In genomic region chrX:6985182-6985851, dm6 we compare ENCODE assay signal across 6 fruit fly cellular contexts.
A peak's percentile ranks its signal among the peaks of the same experiment; 100 is the strongest.
TF ChIP-seq lines count a peak whose summit lies in the region.

No protein-coding gene starts in this region.

- no peak for TF ChIP-seq CTCF in whole organism, embryonic (GFP tag; optimal IDR thresholded peaks at IDR 0.05; lab: Kevin White, UChicago)

TF ChIP-seq in whole organism, 6 proteins besides CTCF, POLR2A, EP300 and RAD21:
- TF ChIP-seq pan (optimal IDR thresholded peaks at IDR 0.05; lab: Kevin White, UChicago): peak; percentile 92
- no peak for TF ChIP-seq Dll (optimal IDR thresholded peaks at IDR 0.05; lab: Kevin White, UChicago)
- peak; percentile 34 to 81 for TF ChIP-seq EcR (GFP tag; optimal IDR thresholded peaks at IDR 0.05; lab: Kevin White, UChicago)
- TF ChIP-seq CG8478 (optimal IDR thresholded peaks at IDR 0.05; lab: Kevin White, UChicago): no peak
- no peak for TF ChIP-seq psq (optimal IDR thresholded peaks at IDR 0.05; lab: Kevin White, UChicago)
- no peak for TF ChIP-seq usp (GFP tag; optimal IDR thresholded peaks at IDR 0.05; lab: Kevin White, UChicago)

TF ChIP-seq in whole organism, adult, 20 proteins besides CTCF, POLR2A, EP300 and RAD21 (continues in another document):
- peak; percentile 54 for TF ChIP-seq CG14711 (tag; optimal IDR thresholded peaks at IDR 0.05; lab: Kevin White, UChicago)
- peak; percentile 28 for TF ChIP-seq CG7101 (tag; optimal IDR thresholded peaks at IDR 0.05; lab: Kevin White, UChicago)
- TF ChIP-seq ovo (GFP tag; optimal IDR thresholded peaks at IDR 0.05; lab: Kevin White, UChicago): no peak
- no peak for TF ChIP-seq cnc (optimal IDR thresholded peaks at IDR 0.05; lab: Kevin White, UChicago)
- TF ChIP-seq CG33017 (tag; optimal IDR thresholded peaks at IDR 0.05; lab: Kevin White, UChicago): no peak
- no peak for TF ChIP-seq CG7045 (GFP tag; optimal IDR thresholded peaks at IDR 0.05; lab: Kevin White, UChicago)
- TF ChIP-seq Clk (GFP tag; optimal IDR thresholded peaks at IDR 0.05; lab: Kevin White, UChicago): no peak
- no peak for TF ChIP-seq CG1620 (GFP tag; optimal IDR thresholded peaks at IDR 0.05; lab: Kevin White, UChicago)
- no peak for TF ChIP-seq CG11617 (GFP tag; optimal IDR thresholded peaks at IDR 0.05; lab: Kevin White, UChicago)
- peak; percentile 13 for TF ChIP-seq Crg-1 (GFP tag; optimal IDR thresholded peaks at IDR 0.05; lab: Kevin White, UChicago)
- no peak for TF ChIP-seq cic (GFP tag; optimal IDR thresholded peaks at IDR 0.05; lab: Kevin White, UChicago)
- TF ChIP-seq pad (GFP tag; optimal IDR thresholded peaks at IDR 0.05; lab: Kevin White, UChicago): peak; percentile 29
- no peak for TF ChIP-seq CG5204 (GFP tag; optimal IDR thresholded peaks at IDR 0.05; lab: Kevin White, UChicago)
- TF ChIP-seq Mnt (GFP tag; optimal IDR thresholded peaks at IDR 0.05; lab: Kevin White, UChicago): no peak
- peak; percentile 90 for TF ChIP-seq bab1 (GFP tag; optimal IDR thresholded peaks at IDR 0.05; lab: Kevin White, UChicago)
- TF ChIP-seq tj (GFP tag; optimal IDR thresholded peaks at IDR 0.05; lab: Kevin White, UChicago): peak; percentile 81
- TF ChIP-seq Hr96 (GFP tag; optimal IDR thresholded peaks at IDR 0.05; lab: Kevin White, UChicago): no peak
- no peak for TF ChIP-seq CG12768 (GFP tag; optimal IDR thresholded peaks at IDR 0.05; lab: Kevin White, UChicago)

TF ChIP-seq in whole organism, embryonic, 481 proteins besides CTCF, POLR2A, EP300 and RAD21 (continues in another document):
- TF ChIP-seq zen2 (GFP tag; IDR thresholded peaks at IDR 0.05; lab: Robert Waterston, UW; ENCODE audit: partially characterized antibody) (no peak), sima (GFP tag; optimal IDR thresholded peaks at IDR 0.05; lab: Kevin White, UChicago) (no peak), corto (GFP tag; optimal IDR thresholded peaks at IDR 0.05; lab: Kevin White, UChicago) (peak; percentile 83), CG8388 (GFP tag; optimal IDR thresholded peaks at IDR 0.05; lab: Kevin White, UChicago) (peak; percentile 86), ara (GFP tag; IDR thresholded peaks at IDR 0.05; lab: Robert Waterston, UW) (peak; percentile 92), CG11398 (GFP tag; optimal IDR thresholded peaks at IDR 0.05; lab: Kevin White, UChicago) (peak; percentile 74), vvl (GFP tag; IDR thresholded peaks at IDR 0.05; lab: Robert Waterston, UW) (peak; percentile 86), CG6689 (GFP tag; IDR thresholded peaks at IDR 0.05; lab: Robert Waterston, UW) (peak; percentile 77), Dad (GFP tag; optimal IDR thresholded peaks at IDR 0.05; lab: Kevin White, UChicago) (peak; percentile 40), fd64A (GFP tag; optimal IDR thresholded peaks at IDR 0.05; lab: Kevin White, UChicago) (peak; percentile 54), CG11695 (GFP tag; IDR thresholded peaks at IDR 0.05; lab: Robert Waterston, UW) (peak; percentile 48; the same call in 1 of the 3 replicates), croc (GFP tag; conservative IDR thresholded peaks at IDR 0.05; lab: Robert Waterston, UW) (peak; percentile 83), prd (optimal IDR thresholded peaks at IDR 0.05; lab: Kevin White, UChicago) (no peak), prd (GFP tag; IDR thresholded peaks at IDR 0.05; lab: Robert Waterston, UW) (peak; percentile 81), CG1792 (GFP tag; optimal IDR thresholded peaks at IDR 0.05; lab: Kevin White, UChicago) (peak; percentile 54), usp (GFP tag; optimal IDR thresholded peaks at IDR 0.05; lab: Kevin White, UChicago) (no peak), CG2120 (GFP tag; optimal IDR thresholded peaks at IDR 0.05; lab: Kevin White, UChicago) (peak; percentile 76)

TF ChIP-seq in whole organism, prepupa, 60 proteins besides CTCF, POLR2A, EP300 and RAD21 (continues in another document):
- TF ChIP-seq vri (GFP tag; optimal IDR thresholded peaks at IDR 0.05; lab: Kevin White, UChicago) (peak; percentile 96), Hr39 (GFP tag; optimal IDR thresholded peaks at IDR 0.05; lab: Kevin White, UChicago) (peak; percentile 93), CG8319 (GFP tag; optimal IDR thresholded peaks at IDR 0.05; lab: Kevin White, UChicago) (peak; percentile 69), CG8119 (GFP tag; IDR thresholded peaks at IDR 0.05; lab: Robert Waterston, UW) (peak; percentile 83), Sox15 (GFP tag; optimal IDR thresholded peaks at IDR 0.05; lab: Kevin White, UChicago) (peak; percentile 75), Eip78C (GFP tag; lab: Kevin White, UChicago) (peak; percentile 98), Met (GFP tag; optimal IDR thresholded peaks at IDR 0.05; lab: Kevin White, UChicago) (peak; percentile 96), CG8632 (GFP tag; optimal IDR thresholded peaks at IDR 0.05; lab: Kevin White, UChicago) (peak; percentile 87), CG6792 (GFP tag; optimal IDR thresholded peaks at IDR 0.05; lab: Kevin White, UChicago) (peak; percentile 92), fkh (GFP tag; optimal IDR thresholded peaks at IDR 0.05; lab: Kevin White, UChicago) (peak; percentile 49), CG9139 (GFP tag; optimal IDR thresholded peaks at IDR 0.05; lab: Kevin White, UChicago) (peak; percentile 68), Sox14 (GFP tag; optimal IDR thresholded peaks at IDR 0.05; lab: Kevin White, UChicago) (peak; percentile 95), Lpt (GFP tag; optimal IDR thresholded peaks at IDR 0.05; lab: Kevin White, UChicago) (peak; percentile 83), CG6854 (GFP tag; optimal IDR thresholded peaks at IDR 0.05; lab: Kevin White, UChicago) (peak; percentile 76), dac (GFP tag; optimal IDR thresholded peaks at IDR 0.05; lab: Kevin White, UChicago) (peak; percentile 55), cyc (GFP tag; optimal IDR thresholded peaks at IDR 0.05; lab: Kevin White, UChicago) (peak; percentile 93), CG11902 (GFP tag; optimal IDR thresholded peaks at IDR 0.05; lab: Kevin White, UChicago) (peak; percentile 77), CG6808 (GFP tag; optimal IDR thresholded peaks at IDR 0.05; lab: Kevin White, UChicago) (peak; percentile 78)

TF ChIP-seq in whole organism, pupa, 21 proteins besides CTCF, POLR2A, EP300 and RAD21 (continues in another document):
- TF ChIP-seq CG4496 (GFP tag; IDR thresholded peaks at IDR 0.05; lab: Robert Waterston, UW): peak; percentile 80; the same call in 2 of the 3 replicates
- peak; percentile 54 for TF ChIP-seq CG32121 (GFP tag; IDR thresholded peaks at IDR 0.05; lab: Robert Waterston, UW)
- TF ChIP-seq CG12605 (GFP tag; IDR thresholded peaks at IDR 0.05; lab: Robert Waterston, UW): no peak; the same call in none of the 2 replicates
- no peak for TF ChIP-seq CG10348 (GFP tag; IDR thresholded peaks at IDR 0.05; lab: Robert Waterston, UW)
- peak; percentile 93 for TF ChIP-seq Pif1B (GFP tag; optimal IDR thresholded peaks at IDR 0.05; lab: Kevin White, UChicago)
- TF ChIP-seq Snoo (tag; optimal IDR thresholded peaks at IDR 0.05; lab: Kevin White, UChicago): peak; percentile 90
- peak; percentile 84 for TF ChIP-seq CG17806 (tag; optimal IDR thresholded peaks at IDR 0.05; lab: Kevin White, UChicago)
- peak; percentile 56 for TF ChIP-seq rn (GFP tag; IDR thresholded peaks at IDR 0.05; lab: Robert Waterston, UW)
- TF ChIP-seq Pif1A (GFP tag; optimal IDR thresholded peaks at IDR 0.05; lab: Kevin White, UChicago): peak; percentile 89
- peak; percentile 49 for TF ChIP-seq CG13204 (GFP tag; optimal IDR thresholded peaks at IDR 0.05; lab: Kevin White, UChicago)
- peak; percentile 87 for TF ChIP-seq CG9948 (tag; optimal IDR thresholded peaks at IDR 0.05; lab: Kevin White, UChicago)
- peak; percentile 98 for TF ChIP-seq EcR (GFP tag; optimal IDR thresholded peaks at IDR 0.05; lab: Kevin White, UChicago)
- TF ChIP-seq D1 (tag; optimal IDR thresholded peaks at IDR 0.05; lab: Kevin White, UChicago): peak; percentile 54
- TF ChIP-seq Ets98B (GFP tag; IDR thresholded peaks at IDR 0.05; lab: Robert Waterston, UW): peak; percentile 64
- peak; percentile 60; the same call in 2 of the 3 replicates for TF ChIP-seq fd96Ca (GFP tag; IDR thresholded peaks at IDR 0.05; lab: Robert Waterston, UW)
- peak; percentile 53 for TF ChIP-seq gl (tag; optimal IDR thresholded peaks at IDR 0.05; lab: Kevin White, UChicago)
- peak; percentile 87 for TF ChIP-seq CG34367 (tag; optimal IDR thresholded peaks at IDR 0.05; lab: Kevin White, UChicago)
- TF ChIP-seq CG15710 (tag; optimal IDR thresholded peaks at IDR 0.05; lab: Kevin White, UChicago): peak; percentile 88
- peak; percentile 90 for TF ChIP-seq CG14655 (GFP tag; optimal IDR thresholded peaks at IDR 0.05; lab: Kevin White, UChicago)

TF ChIP-seq in whole organism, wandering third instar larva, 38 proteins besides CTCF, POLR2A, EP300 and RAD21 (continues in another document):
- TF ChIP-seq Jra (GFP tag; optimal IDR thresholded peaks at IDR 0.05; lab: Kevin White, UChicago): peak; percentile 92
- no peak for TF ChIP-seq usp (GFP tag; optimal IDR thresholded peaks at IDR 0.05; lab: Kevin White, UChicago)
- TF ChIP-seq fru (GFP tag; optimal IDR thresholded peaks at IDR 0.05; lab: Kevin White, UChicago): peak; percentile 97
- TF ChIP-seq CG9705 (GFP tag; optimal IDR thresholded peaks at IDR 0.05; lab: Kevin White, UChicago): peak; percentile 75
- peak; percentile 99 for TF ChIP-seq woc (GFP tag; optimal IDR thresholded peaks at IDR 0.05; lab: Kevin White, UChicago)
- peak; percentile 86 for TF ChIP-seq sage (GFP tag; optimal IDR thresholded peaks at IDR 0.05; lab: Kevin White, UChicago)
- TF ChIP-seq Hr78 (GFP tag; optimal IDR thresholded peaks at IDR 0.05; lab: Kevin White, UChicago): no peak
- peak; percentile 97 for TF ChIP-seq psq (GFP tag; optimal IDR thresholded peaks at IDR 0.05; lab: Kevin White, UChicago)
- peak; percentile 96 for TF ChIP-seq ey (GFP tag; optimal IDR thresholded peaks at IDR 0.05; lab: Kevin White, UChicago)
- peak; percentile 95 for TF ChIP-seq Sp1 (GFP tag; optimal IDR thresholded peaks at IDR 0.05; lab: Kevin White, UChicago)
- TF ChIP-seq dl (GFP tag; optimal IDR thresholded peaks at IDR 0.05; lab: Kevin White, UChicago; ENCODE audit: insufficient read depth in 1 of 2, partially characterized antibody in 2 of 2): peak in 1 of 2 experiments; percentile 17
- peak; percentile 23 for TF ChIP-seq GATAd (GFP tag; optimal IDR thresholded peaks at IDR 0.05; lab: Kevin White, UChicago)
- no peak for TF ChIP-seq Abd-B (GFP tag; optimal IDR thresholded peaks at IDR 0.05; lab: Kevin White, UChicago)
- peak; percentile 18 for TF ChIP-seq Dif (GFP tag; optimal IDR thresholded peaks at IDR 0.05; lab: Kevin White, UChicago; ENCODE audit: partially characterized antibody)
- peak; percentile 66 for TF ChIP-seq pan (optimal IDR thresholded peaks at IDR 0.05; lab: Kevin White, UChicago)
- TF ChIP-seq OdsH (GFP tag; optimal IDR thresholded peaks at IDR 0.05; lab: Kevin White, UChicago): peak; percentile 94
- no peak for TF ChIP-seq Myc (optimal IDR thresholded peaks at IDR 0.05; lab: Kevin White, UChicago)
- TF ChIP-seq brk (GFP tag; optimal IDR thresholded peaks at IDR 0.05; lab: Kevin White, UChicago): peak; percentile 80
- TF ChIP-seq Hnf4 (GFP tag; optimal IDR thresholded peaks at IDR 0.05; lab: Kevin White, UChicago): peak; percentile 94
- peak; percentile 47 to 95 for TF ChIP-seq foxo (GFP tag; optimal IDR thresholded peaks at IDR 0.05; lab: Kevin White, UChicago)
- peak; percentile 92 for TF ChIP-seq CrebA (GFP tag; optimal IDR thresholded peaks at IDR 0.05; lab: Kevin White, UChicago; ENCODE audit: borderline replicate concordance)
- no peak for TF ChIP-seq Vsx2 (GFP tag; optimal IDR thresholded peaks at IDR 0.05; lab: Kevin White, UChicago; ENCODE audit: partially characterized antibody)
